Worm (Caenorhabditis elegans): ENCODE measurements around the gene ergo-1.
A peak's percentile ranks its signal among the peaks of the same experiment; 100 is the strongest.

The ergo-1 gene

DNA sequence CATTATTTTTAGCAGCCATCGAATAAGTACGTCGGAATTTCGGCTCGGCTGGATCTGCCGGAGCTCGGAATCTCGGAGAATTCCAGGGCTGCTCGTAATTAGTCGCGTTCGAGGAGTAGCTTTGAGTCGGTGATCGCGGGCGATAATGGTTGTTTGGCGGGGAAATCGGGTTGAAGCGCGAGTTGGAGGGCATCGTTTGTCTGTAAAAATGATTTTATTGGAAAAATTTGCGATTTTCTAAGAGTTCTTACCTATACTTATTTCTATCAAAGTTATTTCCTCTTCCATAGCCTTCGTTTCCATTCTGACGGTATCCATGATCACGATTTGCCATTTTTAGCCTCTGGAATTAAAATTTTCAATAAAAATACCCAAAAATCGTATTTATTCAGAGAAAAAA is 5.2 kb upstream of the ergo-1 start, which contains the start of gene Y50D4C.5:
TSS of gene Y50D4C.5 (minus strand) at position 345 of the 400 bp plus-strand sequence.
- TF ChIP-seq lin-13 (GFP tag; optimal IDR thresholded peaks at IDR 0.05), result no peak
- TF ChIP-seq lsy-2 (tag; optimal IDR thresholded peaks at IDR 0.05), result no peak
- no peak for TF ChIP-seq nhr-237 (tag; optimal IDR thresholded peaks at IDR 0.05)
- TF ChIP-seq sma-9 (GFP tag; optimal IDR thresholded peaks at IDR 0.05), result no peak
- TF ChIP-seq sma-9 (tag; optimal IDR thresholded peaks at IDR 0.05), result no peak
- TF ChIP-seq nhr-129 (tag; optimal IDR thresholded peaks at IDR 0.05), result no peak
- TF ChIP-seq ztf-11 (tag; optimal IDR thresholded peaks at IDR 0.05), result no peak

DNA sequence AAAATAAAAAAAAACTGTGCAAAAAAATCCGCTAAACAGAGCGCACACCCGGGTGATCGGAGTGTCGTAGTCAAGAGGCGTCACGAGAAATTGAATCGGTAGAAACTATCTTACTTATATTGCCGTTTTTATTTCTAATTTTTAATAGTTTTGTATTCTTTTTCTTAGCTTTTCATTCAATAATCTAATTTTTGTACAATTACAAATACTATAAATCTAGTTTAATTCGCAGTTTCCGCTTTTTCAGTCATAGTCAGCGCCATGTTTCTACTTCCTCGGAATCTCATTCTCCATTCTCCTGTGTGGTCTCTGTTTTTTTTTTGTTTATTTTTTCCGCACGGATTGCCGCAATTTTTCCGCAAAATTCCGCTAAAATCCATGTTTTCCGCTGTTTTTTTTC is 4.8 kb upstream of the ergo-1 start:
- TF ChIP-seq mbf-1 (tag; optimal IDR thresholded peaks at IDR 0.05) (no peak), ztf-4 (tag; optimal IDR thresholded peaks at IDR 0.05) (no peak), elt-1 (tag; optimal IDR thresholded peaks at IDR 0.05) (no peak), nhr-12 (tag; optimal IDR thresholded peaks at IDR 0.05) (no peak), sem-4 (tag; optimal IDR thresholded peaks at IDR 0.05) (no peak), lin-11 (tag; optimal IDR thresholded peaks at IDR 0.05) (no peak), elt-3 (tag; optimal IDR thresholded peaks at IDR 0.05) (no peak), unc-39 (tag; optimal IDR thresholded peaks at IDR 0.05) (no peak), skn-1 (tag; optimal IDR thresholded peaks at IDR 0.05) (no peak), alr-1 (tag; optimal IDR thresholded peaks at IDR 0.05) (no peak), nhr-129 (tag; optimal IDR thresholded peaks at IDR 0.05) (peak; percentile 49), sma-9 (GFP tag; optimal IDR thresholded peaks at IDR 0.05) (no peak), sma-9 (tag; optimal IDR thresholded peaks at IDR 0.05) (no peak), nhr-77 (tag; optimal IDR thresholded peaks at IDR 0.05) (no peak), egl-27 (tag; optimal IDR thresholded peaks at IDR 0.05) (no peak), crh-2 (tag; optimal IDR thresholded peaks at IDR 0.05) (peak; percentile 53), fos-1 (tag; optimal IDR thresholded peaks at IDR 0.05) (peak; percentile 15), nhr-23 (tag; optimal IDR thresholded peaks at IDR 0.05) (no peak), ZK546.5 (tag; optimal IDR thresholded peaks at IDR 0.05) (no peak), nhr-10 (tag; optimal IDR thresholded peaks at IDR 0.05) (no peak), ceh-16 (tag; optimal IDR thresholded peaks at IDR 0.05) (no peak), nhr-11 (tag; optimal IDR thresholded peaks at IDR 0.05) (no peak), sma-3 (GFP tag; optimal IDR thresholded peaks at IDR 0.05) (peak; percentile 84), lin-39 (tag; optimal IDR thresholded peaks at IDR 0.05) (no peak), aly-2 (tag; optimal IDR thresholded peaks at IDR 0.05) (no peak), gmeb-1 (tag; optimal IDR thresholded peaks at IDR 0.05) (peak; percentile 52), nhr-6 (tag; optimal IDR thresholded peaks at IDR 0.05) (peak; percentile 31), mab-5 (tag; optimal IDR thresholded peaks at IDR 0.05) (no peak), ceh-82 (tag; optimal IDR thresholded peaks at IDR 0.05) (no peak), nhr-21 (tag; optimal IDR thresholded peaks at IDR 0.05) (peak; percentile 11), unc-55 (GFP tag; optimal IDR thresholded peaks at IDR 0.05) (peak; percentile 81), nhr-25 (tag; optimal IDR thresholded peaks at IDR 0.05) (peak; percentile 74), unc-62 (GFP tag; optimal IDR thresholded peaks at IDR 0.05) (no peak), ama-1 (optimal IDR thresholded peaks at IDR 0.05) (no peak), lin-13 (GFP tag; optimal IDR thresholded peaks at IDR 0.05) (no peak), zag-1 (tag; optimal IDR thresholded peaks at IDR 0.05) (no peak), C34F6.9 (tag; optimal IDR thresholded peaks at IDR 0.05) (peak; percentile 82), Y55F3AM.14 (GFP tag; optimal IDR thresholded peaks at IDR 0.05) (peak; percentile 51), ztf-11 (tag; optimal IDR thresholded peaks at IDR 0.05) (no peak), R02D3.7 (tag; optimal IDR thresholded peaks at IDR 0.05) (no peak), F13H6.1 (tag; optimal IDR thresholded peaks at IDR 0.05) (peak; percentile 75), blmp-1 (tag; optimal IDR thresholded peaks at IDR 0.05; ENCODE audit: insufficient read depth) (no peak), mdl-1 (tag; optimal IDR thresholded peaks at IDR 0.05) (no peak), ztf-1 (GFP tag; conservative IDR thresholded peaks at IDR 0.05) (no peak), dmd-4 (tag; optimal IDR thresholded peaks at IDR 0.05) (no peak), peb-1 (tag; optimal IDR thresholded peaks at IDR 0.05) (no peak), lsy-2 (tag; optimal IDR thresholded peaks at IDR 0.05) (peak; percentile 37 to 77), nhr-237 (tag; optimal IDR thresholded peaks at IDR 0.05) (no peak), snpc-4 (tag; optimal IDR thresholded peaks at IDR 0.05) (no peak)
